Fruit fly (Drosophila melanogaster): ENCODE results near the gene Lsd-2.

Lsd-2 gene

DNA sequence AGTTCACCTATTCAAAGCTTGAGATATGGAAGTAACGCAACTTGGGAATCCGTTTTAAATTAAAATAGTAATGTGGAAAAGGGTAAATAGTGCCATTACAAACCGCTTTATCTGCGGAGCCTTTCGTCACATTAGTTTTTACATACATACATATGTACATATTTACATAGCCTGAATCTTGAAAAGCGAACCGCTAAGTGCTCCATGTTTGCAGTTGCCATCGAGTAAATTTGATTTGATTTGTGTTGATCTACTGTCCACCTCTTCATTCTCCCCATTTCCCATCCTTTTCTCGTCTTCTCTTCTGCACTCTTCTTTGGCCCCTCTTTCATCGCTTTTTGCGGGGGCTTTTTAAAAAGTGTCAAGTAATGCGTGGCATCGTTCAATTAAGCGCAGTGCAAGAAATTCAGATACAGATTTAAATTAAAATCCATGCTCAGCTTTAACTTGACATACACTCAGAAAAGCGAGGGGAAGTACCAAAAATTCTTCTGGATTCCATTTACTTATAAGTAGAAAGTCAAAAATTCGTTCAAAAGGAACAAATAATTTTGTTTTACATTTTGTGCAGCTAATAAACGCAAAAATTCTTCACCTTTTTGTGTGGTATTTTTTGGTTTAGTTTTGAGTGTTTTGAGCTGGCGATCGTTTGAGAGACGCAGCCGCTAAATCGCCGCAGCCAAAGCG is 32.9 kb downstream of the Lsd-2 start (continued):
- TF ChIP-seq CG9797 (GFP tag; optimal IDR thresholded peaks at IDR 0.05) (no peak), CG13775 (GFP tag; optimal IDR thresholded peaks at IDR 0.05) (peak; percentile 10), Side (GFP tag; optimal IDR thresholded peaks at IDR 0.05) (peak; percentile 79), Meics (GFP tag; optimal IDR thresholded peaks at IDR 0.05) (peak; percentile 85), shn (GFP tag; optimal IDR thresholded peaks at IDR 0.05) (peak; percentile 62), sc (optimal IDR thresholded peaks at IDR 0.05) (no peak), sc (GFP tag; optimal IDR thresholded peaks at IDR 0.05) (peak; percentile 90), gt (GFP tag; IDR thresholded peaks at IDR 0.05) (no peak), NFAT (GFP tag; IDR thresholded peaks at IDR 0.05) (peak; percentile 54; the same call in 1 of the 2 replicates), croc (GFP tag; conservative IDR thresholded peaks at IDR 0.05) (0 out of 3 replicates have a peak, but pooled peaks have one; percentile 22), fu2 (GFP tag; optimal IDR thresholded peaks at IDR 0.05) (no peak), prd (optimal IDR thresholded peaks at IDR 0.05) (no peak), prd (GFP tag; IDR thresholded peaks at IDR 0.05) (peak; percentile 46; the same call in 1 of the 3 replicates), inv (GFP tag; IDR thresholded peaks at IDR 0.05; ENCODE audit: partially characterized antibody) (no peak), trh (GFP tag; optimal IDR thresholded peaks at IDR 0.05) (peak; percentile 67), CrebB (tag; optimal IDR thresholded peaks at IDR 0.05) (peak; percentile 91), yki (optimal IDR thresholded peaks at IDR 0.05) (no peak), ewg (GFP tag; optimal IDR thresholded peaks at IDR 0.05) (peak; percentile 77), E2f1 (GFP tag; IDR thresholded peaks at IDR 0.05) (peak; percentile 48; the same call in 1 of the 2 replicates), Rfx (GFP tag; IDR thresholded peaks at IDR 0.05) (peak; percentile 54; the same call in 1 of the 2 replicates), Optix (GFP tag; IDR thresholded peaks at IDR 0.05) (peak; percentile 64; the same call in 2 of the 3 replicates), CG11093 (GFP tag; IDR thresholded peaks at IDR 0.05) (peak; percentile 48; the same call in 1 of the 3 replicates), Hsf (GFP tag; optimal IDR thresholded peaks at IDR 0.05) (peak; percentile 40), Neu2 (GFP tag; optimal IDR thresholded peaks at IDR 0.05; ENCODE audit: borderline replicate concordance) (no peak), dmrt11E (tag; optimal IDR thresholded peaks at IDR 0.05) (peak; percentile 75), Scr (GFP tag; IDR thresholded peaks at IDR 0.05; ENCODE audit: partially characterized antibody) (no peak), Doc3 (GFP tag; IDR thresholded peaks at IDR 0.05; ENCODE audit: partially characterized antibody) (no peak), scrt (GFP tag; optimal IDR thresholded peaks at IDR 0.05) (peak; percentile 69), salm (tag; optimal IDR thresholded peaks at IDR 0.05) (peak; percentile 84), Lpt (GFP tag; optimal IDR thresholded peaks at IDR 0.05) (no peak), nerfin-2 (GFP tag; IDR thresholded peaks at IDR 0.05; ENCODE audit: partially characterized antibody) (no peak), hth (optimal IDR thresholded peaks at IDR 0.05) (no peak), CG13624 (GFP tag; optimal IDR thresholded peaks at IDR 0.05) (peak; percentile 34), kah (GFP tag; optimal IDR thresholded peaks at IDR 0.05) (peak; percentile 77), CG11695 (GFP tag; IDR thresholded peaks at IDR 0.05) (peak; percentile 72), danr (GFP tag; IDR thresholded peaks at IDR 0.05) (peak; percentile 50; the same call in 1 of the 2 replicates), mirr (GFP tag; optimal IDR thresholded peaks at IDR 0.05) (peak; percentile 91), fd3F (GFP tag; optimal IDR thresholded peaks at IDR 0.05) (peak; percentile 69), CG10267 (tag; optimal IDR thresholded peaks at IDR 0.05) (peak; percentile 20), bbx (GFP tag; IDR thresholded peaks at IDR 0.05; ENCODE audit: partially characterized antibody) (no peak), Rx (GFP tag; IDR thresholded peaks at IDR 0.05) (0 out of 2 replicates have a peak, but pooled peaks have one; percentile 41), cg (GFP tag; optimal IDR thresholded peaks at IDR 0.05) (no peak), CG8388 (GFP tag; optimal IDR thresholded peaks at IDR 0.05) (peak; percentile 39), CG15601 (tag; optimal IDR thresholded peaks at IDR 0.05) (peak; percentile 94), CG7963 (GFP tag; IDR thresholded peaks at IDR 0.05; ENCODE audit: partially characterized antibody) (no peak), gro (GFP tag; optimal IDR thresholded peaks at IDR 0.05) (peak; percentile 46), CG42726 (GFP tag; IDR thresholded peaks at IDR 0.05; ENCODE audit: partially characterized antibody) (no peak), Usf (GFP tag; optimal IDR thresholded peaks at IDR 0.05) (peak; percentile 22), CG17328 (GFP tag; IDR thresholded peaks at IDR 0.05) (peak; percentile 77), CG6272 (GFP tag; IDR thresholded peaks at IDR 0.05) (no peak)
